Worm (Caenorhabditis elegans): ENCODE measurements around the gene unc-76.
A peak's percentile ranks its signal among the peaks of the same experiment; 100 is the strongest.

Gene unc-76

DNA sequence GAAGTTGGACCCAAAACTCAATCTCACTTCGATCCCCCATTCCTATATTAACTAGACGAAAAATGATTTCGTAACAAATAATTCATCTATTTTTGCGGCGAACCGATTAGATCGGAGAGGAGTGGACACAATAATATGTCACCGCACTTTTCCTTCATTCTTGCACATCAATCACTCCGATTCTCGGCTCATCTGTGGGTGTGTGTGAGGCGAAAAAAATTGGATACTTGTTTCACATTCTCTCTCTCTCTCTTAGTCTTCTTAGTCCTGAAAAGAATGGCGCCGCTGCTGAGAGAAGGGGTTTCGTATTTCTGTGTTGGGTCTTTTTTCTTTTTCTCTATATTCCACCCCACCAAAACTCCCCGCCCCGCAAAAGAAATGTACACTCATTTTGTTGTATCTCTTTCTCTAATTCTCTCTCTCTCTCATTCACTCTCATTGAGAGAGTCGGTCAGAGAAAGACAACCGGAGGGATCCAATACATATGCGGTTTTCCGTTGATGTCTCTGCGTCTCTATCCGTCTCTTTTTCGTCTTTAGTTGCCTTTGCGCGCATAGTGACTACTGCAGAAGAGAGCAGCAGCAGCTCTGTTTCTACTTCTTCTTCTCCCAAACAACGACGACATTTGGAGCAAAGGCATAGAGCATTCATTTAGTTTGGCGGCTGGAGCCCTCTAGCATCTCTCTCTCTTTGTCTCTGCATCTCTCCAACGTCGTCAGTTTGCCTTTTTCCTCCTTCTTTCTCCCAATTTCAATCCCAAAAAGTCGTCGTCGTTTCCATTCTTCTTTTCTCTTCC lies at the start of gene unc-76:
unc-76 (plus strand) TSS at position 746 of the 796 bp plus-strand sequence.
- TF ChIP-seq nhr-76 (tag; optimal IDR thresholded peaks at IDR 0.05) (no peak), attf-4 (tag; optimal IDR thresholded peaks at IDR 0.05) (no peak), F26F4.8 (GFP tag; conservative IDR thresholded peaks at IDR 0.05) (no peak), T20F7.1 (GFP tag; optimal IDR thresholded peaks at IDR 0.05) (no peak), ceh-82 (tag; optimal IDR thresholded peaks at IDR 0.05) (no peak), lir-3 (tag; optimal IDR thresholded peaks at IDR 0.05) (no peak), ama-1 (optimal IDR thresholded peaks at IDR 0.05) (no peak), sdz-12 (GFP tag; optimal IDR thresholded peaks at IDR 0.05) (no peak), nhr-237 (tag; optimal IDR thresholded peaks at IDR 0.05) (no peak), nhr-48 (tag; optimal IDR thresholded peaks at IDR 0.05) (no peak), egl-27 (tag; optimal IDR thresholded peaks at IDR 0.05) (no peak), lim-7 (GFP tag; IDR thresholded peaks at IDR 0.05) (no peak), tag-97 (GFP tag; IDR thresholded peaks at IDR 0.05) (no peak), mxl-2 (GFP tag; conservative IDR thresholded peaks at IDR 0.05) (no peak), zip-11 (GFP tag; IDR thresholded peaks at IDR 0.05) (no peak), arid-1 (GFP tag; conservative IDR thresholded peaks at IDR 0.05) (0 out of 2 replicates have a peak, but pooled peaks have one; percentile 32), dve-1 (tag; optimal IDR thresholded peaks at IDR 0.05; ENCODE audit: insufficient read depth) (peak; percentile 72), daf-12 (tag; optimal IDR thresholded peaks at IDR 0.05) (no peak), nhr-28 (tag; optimal IDR thresholded peaks at IDR 0.05) (peak; percentile 55), cey-2 (tag; optimal IDR thresholded peaks at IDR 0.05; ENCODE audit: borderline replicate concordance, insufficient read depth) (no peak), lin-1 (GFP tag; IDR thresholded peaks at IDR 0.05) (no peak), nhr-77 (tag; optimal IDR thresholded peaks at IDR 0.05) (no peak), aly-2 (tag; optimal IDR thresholded peaks at IDR 0.05) (no peak), hif-1 (tag; optimal IDR thresholded peaks at IDR 0.05) (peak in 1 of 2 experiments; percentile 47), nhr-111 (GFP tag; optimal IDR thresholded peaks at IDR 0.05) (no peak), madf-9 (GFP tag; conservative IDR thresholded peaks at IDR 0.05) (no peak), lin-13 (GFP tag; optimal IDR thresholded peaks at IDR 0.05) (peak; percentile 55), spr-1 (tag; optimal IDR thresholded peaks at IDR 0.05) (no peak), lin-39 (tag; optimal IDR thresholded peaks at IDR 0.05) (peak; percentile 80), ceh-28 (tag; optimal IDR thresholded peaks at IDR 0.05) (no peak), T26A8.4 (GFP tag; IDR thresholded peaks at IDR 0.05) (peak; percentile 41; the same call in 1 of the 2 replicates), ceh-62 (tag; optimal IDR thresholded peaks at IDR 0.05) (no peak), D1046.2 (GFP tag; IDR thresholded peaks at IDR 0.05) (no peak), pha-4 (GFP tag; IDR thresholded peaks at IDR 0.05) (peak; percentile 23; the same call in 1 of the 2 replicates), pha-4 (tag; optimal IDR thresholded peaks at IDR 0.05) (peak; percentile 20), nhr-25 (tag; optimal IDR thresholded peaks at IDR 0.05; ENCODE audit: borderline replicate concordance, insufficient read depth) (no peak), snpc-4 (tag; optimal IDR thresholded peaks at IDR 0.05) (no peak), snpc-1.2 (GFP tag; IDR thresholded peaks at IDR 0.05) (no peak), daf-8 (GFP tag; IDR thresholded peaks at IDR 0.05) (no peak), F44E2.7 (GFP tag; IDR thresholded peaks at IDR 0.05) (no peak), duxl-1 (tag; optimal IDR thresholded peaks at IDR 0.05; ENCODE audit: poor library complexity) (no peak), madf-5 (GFP tag; IDR thresholded peaks at IDR 0.05) (no peak), nhr-11 (tag; optimal IDR thresholded peaks at IDR 0.05) (peak; percentile 72), vab-7 (GFP tag; IDR thresholded peaks at IDR 0.05) (no peak), hmg-1.1 (GFP tag; IDR thresholded peaks at IDR 0.05) (peak; percentile 74), tra-1 (GFP tag; IDR thresholded peaks at IDR 0.05) (no peak), mdt-29 (GFP tag; IDR thresholded peaks at IDR 0.05) (no peak), spr-3 (GFP tag; optimal IDR thresholded peaks at IDR 0.05) (no peak), hlh-11 (tag; optimal IDR thresholded peaks at IDR 0.05) (peak; percentile 68), Y48G9A.11 (GFP tag; IDR thresholded peaks at IDR 0.05) (no peak)

Measured in whole organism, L4 larva.